Fruit fly (Drosophila melanogaster) whole organism, embryonic: ENCODE data around the gene CG16965.
A peak's percentile ranks its signal among the peaks of the same experiment; 100 is the strongest.

Experiments
- CG7786 ChIP-seq: fragments of 200-800 bp; sonication (Bioruptor generic); optimal IDR thresholded peaks from 2 replicates; lab custom pipeline; 2016; ENCODE audit warnings: missing biosample characterization, missing genetic modification characterization
- lola ChIP-seq, 3 experiments: fragments of >200 bp in 2 of 3; fragments of 200-800 bp in 1 of 3; sonication (Bioruptor generic) in 1 of 3; optimal IDR thresholded peaks; 2 replicates each; lab custom pipeline; 2017 to 2019; ENCODE audit warnings: missing biosample characterization in 3 of 3, missing genetic modification characterization in 3 of 3, mild to moderate bottlenecking in 1 of 3, moderate library complexity in 1 of 3
- mam ChIP-seq: fragments of 200-800 bp; sonication (Bioruptor generic); optimal IDR thresholded peaks from 3 replicates; lab custom pipeline; 2016; ENCODE audit warnings: missing biosample characterization, missing genetic modification characterization
- pros ChIP-seq: fragments of 200-800 bp; sonication (Bioruptor generic); optimal IDR thresholded peaks from 3 replicates; lab custom pipeline; 2019; ENCODE audit warnings: missing biosample characterization, mild to moderate bottlenecking, missing genetic modification characterization, moderate library complexity
- vfl ChIP-seq: fragments of 200-800 bp; sonication (Bioruptor generic); optimal IDR thresholded peaks from 2 replicates; lab custom pipeline; 2016; ENCODE audit warnings: missing biosample characterization, missing genetic modification characterization

dm6 chr2L:11973145-11973738, 8.1 kb upstream of the CG16965 start:
- TF ChIP-seq pros (GFP tag; lab: Kevin White, UChicago), result peak; percentile 11
- no peak for TF ChIP-seq CG7786 (GFP tag; lab: Kevin White, UChicago)
- TF ChIP-seq vfl (GFP tag; lab: Kevin White, UChicago), result no peak
- no peak for TF ChIP-seq mam
- no peak for TF ChIP-seq lola (GFP tag; optimal IDR thresholded peaks at IDR 0.05; lab: Kevin White, UChicago)
